Fruit fly (Drosophila melanogaster) ovary, adult (tissue): ENCODE results near the gene Peritrophin-15a.

Source experiments
- CG17801 ChIP-seq: fragments of 200-800 bp; optimal IDR thresholded peaks from 2 replicates; lab custom pipeline; 2019; ENCODE audit warnings: missing biosample characterization, mild to moderate bottlenecking, missing genetic modification characterization, moderate library complexity; ENCODE audit not compliant: partially characterized antibody

Gene Peritrophin-15a

dm6 chr2L:8362955-8363285 lies 33.0 kb downstream of the Peritrophin-15a start:
- TF ChIP-seq CG17801 = no peak

DNA sequence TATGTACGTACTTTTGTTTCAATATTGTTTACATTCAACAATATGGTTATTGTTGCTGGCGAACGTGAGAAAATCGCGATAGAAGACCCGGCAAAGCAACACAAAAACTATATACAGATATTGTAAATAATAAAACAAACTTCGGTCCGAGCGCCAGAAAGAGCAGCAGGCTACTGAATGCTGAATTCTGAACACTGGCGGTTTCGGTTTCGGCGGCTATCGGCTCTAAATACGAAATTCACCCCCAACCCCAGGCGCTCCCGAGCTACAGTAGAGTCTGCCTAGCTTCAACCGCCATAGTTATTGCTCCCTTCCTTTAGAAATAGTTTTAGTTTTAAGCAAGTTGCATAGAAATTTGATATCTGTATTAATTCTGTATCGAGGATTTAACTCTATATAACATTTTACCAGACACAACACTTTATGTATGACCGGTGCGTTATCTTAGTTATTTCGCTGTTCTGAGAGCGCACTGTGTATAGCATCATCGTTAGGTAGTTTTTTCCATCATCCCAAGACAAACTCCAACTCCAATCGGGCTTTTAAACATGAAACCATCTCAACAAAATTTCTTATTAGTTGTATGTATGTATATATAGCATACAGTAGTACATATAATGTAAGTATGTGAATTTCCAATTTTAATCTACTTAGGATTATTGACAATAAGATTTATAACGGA lies 33.5 kb downstream of the Peritrophin-15a start, which contains the start of gene CG7627:
Gene CG7627 (minus strand): TSS at position 197 of the 682 bp plus-strand sequence.
- TF ChIP-seq CG17801 = peak; percentile 63

dm6 chr2L:8361204-8361952 lies 34.5 kb downstream of the Peritrophin-15a start:
- TF ChIP-seq CG17801 = peak; percentile 89

dm6 chr2L:8355419-8355818 lies 40.5 kb downstream of the Peritrophin-15a start:
- no peak for TF ChIP-seq CG17801

dm6 chr2L:8351864-8352263 lies 44.0 kb downstream of the Peritrophin-15a start, which contains the start of gene Mur29B:
TSS of gene Mur29B (plus strand) at chr2L:8352187.
- no peak for TF ChIP-seq CG17801

dm6 chr2L:8351333-8351732 lies 44.6 kb downstream of the Peritrophin-15a start:
- TF ChIP-seq CG17801 = no peak

DNA sequence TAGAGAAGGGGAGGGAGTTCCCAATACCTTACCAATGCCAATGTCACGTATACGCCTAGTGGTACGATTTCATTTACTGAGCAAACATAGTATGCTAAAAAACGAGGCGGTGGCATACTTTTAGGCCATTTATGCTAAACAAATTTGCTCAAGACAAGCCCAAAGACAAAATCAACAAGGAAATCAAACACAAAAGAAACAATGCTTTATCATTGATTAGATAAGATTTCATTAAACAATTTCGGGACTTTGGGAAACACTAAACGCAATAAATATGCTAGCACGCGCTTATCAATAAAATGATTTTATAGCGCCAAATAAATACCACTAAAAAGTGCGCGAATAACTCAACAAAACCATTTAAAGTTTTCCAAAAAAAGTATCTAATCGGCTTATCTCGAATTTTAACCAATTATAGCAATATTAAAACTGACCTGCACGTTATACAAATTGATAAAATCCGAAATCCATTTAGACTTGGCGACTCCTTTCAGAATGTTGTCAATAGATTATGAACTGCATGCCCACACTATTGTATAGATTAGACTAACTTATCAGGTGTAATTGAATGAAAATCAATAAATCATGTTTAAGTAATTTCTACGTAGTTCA lies 45.2 kb downstream of the Peritrophin-15a start:
- no peak for TF ChIP-seq CG17801

DNA sequence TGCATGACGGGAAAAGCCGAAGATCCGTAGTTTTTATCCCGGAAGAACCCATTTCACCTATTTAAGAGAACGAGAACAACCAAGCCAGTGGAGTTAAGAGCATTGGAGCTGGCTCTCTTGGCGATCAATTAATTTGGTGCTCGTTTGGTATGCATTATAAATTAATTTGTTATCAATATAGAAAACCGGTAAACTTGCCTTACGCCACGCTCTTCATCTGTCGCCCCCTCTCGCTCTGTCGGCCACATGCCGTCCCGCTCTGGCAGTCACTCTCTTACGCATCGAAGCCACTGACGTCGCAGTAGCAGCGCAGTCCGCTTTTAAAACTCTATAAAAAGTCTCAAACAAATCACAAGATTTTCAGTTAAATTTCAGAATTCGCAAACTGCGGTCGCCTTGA lies 49.6 kb downstream of the Peritrophin-15a start, which contains the start of gene CG7778:
Gene CG7778 (plus strand): TSS at position 361 of the 400 bp plus-strand sequence.
- no peak for TF ChIP-seq CG17801
